Fruit fly (Drosophila melanogaster) whole organism, pupa: ENCODE measurements around the gene Ltn1.

ENCODE experiments used
- CG10348 ChIP-seq: fragments of 200-800 bp; sonication (Bioruptor generic); IDR thresholded peaks from 2 replicates; pipeline ENCODE4 v1.3.6; 2022; ENCODE audit warnings: missing biosample characterization, missing genetic modification characterization
- CG12605 ChIP-seq: fragments of 200-800 bp; sonication (Bioruptor generic); IDR thresholded peaks from 2 replicates; pipeline ENCODE4 v1.3.6; 2022; ENCODE audit warnings: missing biosample characterization, missing genetic modification characterization
- CG13204 ChIP-seq: fragments of 200-800 bp; sonication (Bioruptor generic); optimal IDR thresholded peaks from 2 replicates; lab custom pipeline; 2018; ENCODE audit warnings: missing biosample characterization, mild to moderate bottlenecking, missing genetic modification characterization, moderate library complexity
- CG14655 ChIP-seq: fragments of 200-800 bp; sonication (Bioruptor generic); optimal IDR thresholded peaks from 3 replicates; lab custom pipeline; 2017; ENCODE audit warnings: mild to moderate bottlenecking, missing biosample characterization, missing genetic modification reagents, missing genetic modification characterization
- CG15710 ChIP-seq: fragments of 200-800 bp; sonication (Bioruptor generic); optimal IDR thresholded peaks from 2 replicates; lab custom pipeline; 2018; ENCODE audit warnings: missing biosample characterization, mild to moderate bottlenecking, missing genetic modification characterization, moderate library complexity
- CG17806 ChIP-seq: fragments of 200-800 bp; sonication (Bioruptor generic); optimal IDR thresholded peaks from 2 replicates; lab custom pipeline; 2018; ENCODE audit warnings: missing biosample characterization, mild to moderate bottlenecking, missing genetic modification characterization, moderate library complexity
- CG32121 ChIP-seq: fragments of 200-800 bp; sonication (Bioruptor generic); IDR thresholded peaks from 2 replicates; pipeline ENCODE4 v1.3.6; 2022; ENCODE audit warnings: missing biosample characterization, missing genetic modification characterization
- CG34367 ChIP-seq: fragments of 200-800 bp; sonication (Bioruptor generic); optimal IDR thresholded peaks from 2 replicates; lab custom pipeline; 2018; ENCODE audit warnings: missing biosample characterization, mild to moderate bottlenecking, missing genetic modification characterization
- CG4496 ChIP-seq: fragments of 200-800 bp; sonication (Bioruptor generic); IDR thresholded peaks from 3 replicates; pipeline ENCODE4 v1.3.6; 2022; ENCODE audit warnings: missing biosample characterization, missing genetic modification characterization
- CG8159 ChIP-seq: fragments of 200-800 bp; sonication (Bioruptor generic); optimal IDR thresholded peaks from 3 replicates; lab custom pipeline; 2018; ENCODE audit warnings: missing biosample characterization, mild to moderate bottlenecking, missing genetic modification characterization, moderate library complexity
- CG8301 ChIP-seq: fragments of 200-800 bp; sonication (Bioruptor generic); optimal IDR thresholded peaks from 2 replicates; lab custom pipeline; 2018; ENCODE audit warnings: missing biosample characterization, mild to moderate bottlenecking, missing genetic modification characterization
- CG9948 ChIP-seq: fragments of 200-800 bp; sonication (Bioruptor generic); optimal IDR thresholded peaks from 2 replicates; lab custom pipeline; 2018; ENCODE audit warnings: missing biosample characterization, mild to moderate bottlenecking, missing genetic modification characterization, moderate library complexity
- D1 ChIP-seq: fragments of 200-800 bp; sonication (Bioruptor generic); optimal IDR thresholded peaks from 2 replicates; lab custom pipeline; 2018; ENCODE audit warnings: missing biosample characterization, mild to moderate bottlenecking, missing genetic modification characterization, moderate library complexity
- EcR ChIP-seq: fragments of 200-800 bp; sonication (Bioruptor generic); optimal IDR thresholded peaks from 3 replicates; lab custom pipeline; 2019; ENCODE audit warnings: missing biosample characterization, missing genetic modification characterization, mild to moderate bottlenecking, moderate library complexity, missing genetic modification reagents
- Ets98B ChIP-seq: fragments of 200-800 bp; sonication (Bioruptor generic); IDR thresholded peaks from 2 replicates; pipeline ENCODE4 v1.3.6; 2022; ENCODE audit warnings: missing biosample characterization, missing genetic modification characterization
- Pif1A ChIP-seq: fragments of 200-800 bp; sonication (Bioruptor generic); optimal IDR thresholded peaks from 3 replicates; lab custom pipeline; 2016; ENCODE audit warnings: missing biosample characterization, missing genetic modification characterization
- Pif1B ChIP-seq: fragments of 200-800 bp; sonication (Bioruptor generic); optimal IDR thresholded peaks from 3 replicates; lab custom pipeline; 2016; ENCODE audit warnings: missing biosample characterization, missing genetic modification characterization
- Snoo ChIP-seq: fragments of 200-800 bp; sonication (Bioruptor generic); optimal IDR thresholded peaks from 3 replicates; lab custom pipeline; 2017; ENCODE audit warnings: missing biosample characterization, mild to moderate bottlenecking, missing genetic modification characterization, inconsistent platforms
- fd96Ca ChIP-seq: fragments of 200-800 bp; sonication (Bioruptor generic); IDR thresholded peaks from 3 replicates; pipeline ENCODE4 v1.3.6; 2022; ENCODE audit warnings: missing biosample characterization, missing genetic modification characterization
- gl ChIP-seq: fragments of 200-800 bp; sonication (Bioruptor generic); optimal IDR thresholded peaks from 2 replicates; lab custom pipeline; 2018; ENCODE audit warnings: missing biosample characterization, mild to moderate bottlenecking, missing genetic modification characterization
- rn ChIP-seq: fragments of 200-800 bp; sonication (Bioruptor generic); IDR thresholded peaks from 2 replicates; pipeline ENCODE4 v1.3.6; 2022; ENCODE audit warnings: missing biosample characterization, missing genetic modification characterization

The Ltn1 gene

DNA sequence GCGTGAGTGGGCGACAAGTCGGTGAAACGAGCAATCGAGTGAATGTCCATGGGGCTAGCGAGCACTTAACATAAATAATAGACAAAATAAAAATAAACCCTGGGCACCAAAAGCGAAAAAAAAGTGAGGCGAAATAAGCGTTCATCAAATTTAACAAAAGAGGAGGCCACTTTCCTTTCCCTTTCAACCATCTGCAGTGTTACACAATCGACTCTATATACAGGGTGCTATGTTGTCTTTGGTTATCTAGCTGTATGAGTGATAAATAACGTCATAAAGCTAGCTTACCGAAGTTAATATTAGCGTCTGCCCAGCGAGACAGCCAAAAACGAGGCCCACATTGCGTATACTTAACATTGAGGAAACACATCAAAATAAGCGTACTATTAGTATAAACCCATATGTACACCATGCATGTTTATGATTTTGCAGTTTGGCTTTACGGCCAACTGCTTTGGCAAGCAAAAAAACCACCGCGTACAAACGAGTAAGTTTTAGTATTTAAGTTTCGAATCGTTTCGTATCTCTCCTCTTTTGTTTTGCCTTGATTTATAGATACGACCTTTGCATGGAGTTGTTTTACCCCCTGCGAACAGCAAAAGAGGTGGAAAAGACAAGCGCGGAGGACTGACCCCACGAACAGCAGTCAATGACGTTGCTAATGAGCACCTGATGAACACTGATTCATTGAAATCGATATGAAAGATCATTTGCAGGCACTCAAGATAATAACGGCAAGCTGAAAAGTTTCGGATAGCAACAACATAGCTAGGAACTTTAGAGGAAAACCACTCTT, 13.0 kb upstream of the Ltn1 start:
- peak; percentile 14 for TF ChIP-seq EcR (GFP tag; lab: Kevin White, UChicago)
- no peak for TF ChIP-seq D1 (tag; lab: Kevin White, UChicago)

dm6 chr3L:19563014-19563413, 10.9 kb upstream of the Ltn1 start:
- TF ChIP-seq Ets98B (GFP tag; lab: Robert Waterston, UW) (no peak), D1 (tag; lab: Kevin White, UChicago) (no peak), CG10348 (no peak), CG4496 (GFP tag; lab: Robert Waterston, UW) (no peak), rn (GFP tag; lab: Robert Waterston, UW) (no peak), CG15710 (tag; lab: Kevin White, UChicago) (no peak), gl (tag; lab: Kevin White, UChicago) (no peak), CG17806 (tag; lab: Kevin White, UChicago) (no peak), fd96Ca (GFP tag; lab: Robert Waterston, UW) (no peak), EcR (GFP tag; lab: Kevin White, UChicago) (no peak), CG13204 (GFP tag; lab: Kevin White, UChicago) (no peak), CG9948 (tag; lab: Kevin White, UChicago) (no peak), CG12605 (GFP tag; lab: Robert Waterston, UW) (no peak), Pif1A (GFP tag; lab: Kevin White, UChicago) (no peak), CG14655 (GFP tag; lab: Kevin White, UChicago) (no peak), CG8301 (tag; lab: Kevin White, UChicago) (no peak), CG32121 (GFP tag; lab: Robert Waterston, UW) (no peak), CG34367 (no peak), CG8159 (tag; lab: Kevin White, UChicago) (no peak), Snoo (tag; lab: Kevin White, UChicago) (no peak)

dm6 chr3L:19562146-19562700, 10.1 kb upstream of the Ltn1 start:
- TF ChIP-seq CG8159 (tag; lab: Kevin White, UChicago) (no peak), EcR (GFP tag; lab: Kevin White, UChicago) (peak; percentile 82), CG12605 (GFP tag; lab: Robert Waterston, UW) (peak; percentile 30; the same call in 1 of the 2 replicates), fd96Ca (GFP tag; lab: Robert Waterston, UW) (no peak; the same call in 2 of the 3 replicates), CG9948 (tag; lab: Kevin White, UChicago) (no peak), CG4496 (GFP tag; lab: Robert Waterston, UW) (no peak), CG8301 (tag; lab: Kevin White, UChicago) (no peak), Ets98B (GFP tag; lab: Robert Waterston, UW) (no peak)

dm6 chr3L:19561745-19562144, 9.7 kb upstream of the Ltn1 start:
- TF ChIP-seq CG13204 (GFP tag; lab: Kevin White, UChicago) (no peak), CG32121 (GFP tag; lab: Robert Waterston, UW) (peak; percentile 84), EcR (GFP tag; lab: Kevin White, UChicago) (no peak), CG8301 (tag; lab: Kevin White, UChicago) (peak; percentile 79), CG8159 (tag; lab: Kevin White, UChicago) (peak; percentile 74), Pif1B (GFP tag; lab: Kevin White, UChicago) (peak; percentile 48), gl (tag; lab: Kevin White, UChicago) (no peak), Pif1A (GFP tag; lab: Kevin White, UChicago) (peak; percentile 67), Snoo (tag; lab: Kevin White, UChicago) (peak; percentile 79), CG9948 (tag; lab: Kevin White, UChicago) (peak; percentile 83), CG15710 (tag; lab: Kevin White, UChicago) (peak; percentile 66), CG10348 (peak; percentile 19; the same call in 1 of the 2 replicates), fd96Ca (GFP tag; lab: Robert Waterston, UW) (no peak), CG4496 (GFP tag; lab: Robert Waterston, UW) (peak; percentile 78; the same call in 2 of the 3 replicates), CG17806 (tag; lab: Kevin White, UChicago) (peak; percentile 78), CG14655 (GFP tag; lab: Kevin White, UChicago) (peak; percentile 71), Ets98B (GFP tag; lab: Robert Waterston, UW) (peak; percentile 73; the same call in 1 of the 2 replicates), rn (GFP tag; lab: Robert Waterston, UW) (no peak), D1 (tag; lab: Kevin White, UChicago) (peak; percentile 75), CG34367 (peak; percentile 60), CG12605 (GFP tag; lab: Robert Waterston, UW) (peak; percentile 68)
- TF ChIP-seq, all 21 proteins: peak for 16

DNA sequence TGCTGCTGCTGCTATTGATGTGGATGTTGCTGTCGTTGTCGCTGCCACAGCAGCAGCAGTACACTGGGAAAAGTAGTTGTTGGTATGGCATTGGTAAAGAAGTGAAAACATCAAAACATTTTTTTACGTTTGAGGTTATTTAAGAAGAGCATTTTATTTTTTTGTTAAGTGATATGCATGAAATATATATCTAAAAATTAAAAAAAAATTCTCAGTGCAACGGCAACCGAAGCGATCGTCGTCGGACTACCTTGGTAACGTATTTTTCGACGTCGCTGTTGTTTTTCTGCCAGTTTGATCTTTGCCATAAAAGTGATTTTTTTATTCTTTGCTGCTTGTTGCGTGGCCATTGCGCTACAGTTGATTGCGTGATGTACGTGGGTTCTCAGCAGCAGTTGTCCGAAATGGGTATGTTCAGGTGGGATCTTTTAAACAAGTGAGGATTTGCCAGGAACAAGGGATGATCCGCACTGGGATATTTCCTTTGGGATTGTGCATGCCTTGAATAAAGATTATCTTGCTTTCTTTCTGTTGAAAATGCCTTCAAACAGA, 8.7 kb upstream of the Ltn1 start:
- TF ChIP-seq CG13204 (GFP tag; lab: Kevin White, UChicago) (peak; percentile 98), Ets98B (GFP tag; lab: Robert Waterston, UW) (peak; percentile 99), CG17806 (tag; lab: Kevin White, UChicago) (peak; percentile 99), CG9948 (tag; lab: Kevin White, UChicago) (peak; percentile 99), EcR (GFP tag; lab: Kevin White, UChicago) (peak; percentile 74), CG4496 (GFP tag; lab: Robert Waterston, UW) (peak; percentile 99), CG15710 (tag; lab: Kevin White, UChicago) (peak; percentile 99), fd96Ca (GFP tag; lab: Robert Waterston, UW) (peak; percentile 98), CG10348 (peak; percentile 93), gl (tag; lab: Kevin White, UChicago) (peak; percentile 97), CG14655 (GFP tag; lab: Kevin White, UChicago) (peak; percentile 98), Snoo (tag; lab: Kevin White, UChicago) (peak; percentile 99), Pif1A (GFP tag; lab: Kevin White, UChicago) (peak; percentile 99), rn (GFP tag; lab: Robert Waterston, UW) (peak; percentile 95), CG8159 (tag; lab: Kevin White, UChicago) (peak; percentile 99), CG32121 (GFP tag; lab: Robert Waterston, UW) (peak; percentile 99), CG34367 (peak; percentile 98), D1 (tag; lab: Kevin White, UChicago) (peak; percentile 96), CG12605 (GFP tag; lab: Robert Waterston, UW) (peak; percentile 98), CG8301 (tag; lab: Kevin White, UChicago) (peak; percentile 98), Pif1B (GFP tag; lab: Kevin White, UChicago) (peak; percentile 97)
- TF ChIP-seq, all 21 proteins: peak for 21
